Worm (Caenorhabditis elegans) whole organism, young adult: ENCODE data around the gene tatn-1.
A peak's percentile ranks its signal among the peaks of the same experiment; 100 is the strongest.

Source experiments
- B0261.1 ChIP-seq: sonication (generic microtip); optimal IDR thresholded peaks from 2 replicates; lab custom pipeline; 2016; ENCODE audit warnings: mild to moderate bottlenecking, missing genetic modification characterization, moderate library complexity, missing compliant biosample characterization
- B0336.3 ChIP-seq: fragments of 200-800 bp; sonication (Bioruptor generic); IDR thresholded peaks from 2 replicates; pipeline ENCODE4 v1.3.6; 2022; ENCODE audit warnings: missing genetic modification characterization, missing compliant biosample characterization
- C06A6.2 ChIP-seq: fragments of 200-800 bp; sonication (Bioruptor generic); conservative IDR thresholded peaks from 2 replicates; pipeline ENCODE4 v1.3.6; 2022; ENCODE audit warnings: missing genetic modification characterization, missing compliant biosample characterization
- C17E4.6 ChIP-seq: fragments of 200-800 bp; sonication (Bioruptor generic); IDR thresholded peaks from 2 replicates; pipeline ENCODE4 v1.3.6; 2022; ENCODE audit warnings: missing genetic modification reagents, missing genetic modification characterization, missing compliant biosample characterization
- F22D6.2 ChIP-seq: sonication (generic microtip); optimal IDR thresholded peaks from 2 replicates; lab custom pipeline; 2016; ENCODE audit warnings: mild to moderate bottlenecking, missing genetic modification characterization, missing compliant biosample characterization
- F37B4.10 ChIP-seq: fragments of 200-800 bp; sonication (Bioruptor generic); IDR thresholded peaks from 2 replicates; pipeline ENCODE4 v1.3.6; 2022; ENCODE audit warnings: missing genetic modification characterization, missing compliant biosample characterization
- F52B5.7 ChIP-seq: sonication (generic microtip); optimal IDR thresholded peaks from 2 replicates; lab custom pipeline; 2016; ENCODE audit warnings: mild to moderate bottlenecking, missing genetic modification characterization, missing compliant biosample characterization
- F55B11.4 ChIP-seq: sonication (generic microtip); optimal IDR thresholded peaks from 2 replicates; lab custom pipeline; 2016; ENCODE audit warnings: missing compliant biosample characterization, missing genetic modification characterization, borderline replicate concordance; ENCODE audit not compliant: insufficient read depth
- F57C9.4 ChIP-seq: sonication (generic microtip); optimal IDR thresholded peaks from 2 replicates; lab custom pipeline; 2017; ENCODE audit warnings: mild to moderate bottlenecking, missing genetic modification characterization, missing compliant biosample characterization
- Y79H2A.3 ChIP-seq: fragments of 200-800 bp; sonication (Bioruptor generic); conservative IDR thresholded peaks from 2 replicates; pipeline ENCODE4 v1.3.6; 2022; ENCODE audit warnings: missing genetic modification reagents, missing genetic modification characterization, missing compliant biosample characterization
- ZK185.1 ChIP-seq: sonication (generic microtip); optimal IDR thresholded peaks from 2 replicates; lab custom pipeline; 2016; ENCODE audit warnings: mild to moderate bottlenecking, missing genetic modification characterization, missing compliant biosample characterization; ENCODE audit not compliant: poor library complexity, severe bottlenecking
- atf-7 ChIP-seq: sonication (generic microtip); optimal IDR thresholded peaks from 2 replicates; lab custom pipeline; 2017; ENCODE audit warnings: mild to moderate bottlenecking, missing genetic modification characterization, missing compliant biosample characterization
- cebp-1 ChIP-seq, 2 experiments: fragments of 200-800 bp in 1 of 2; sonication (Bioruptor generic) in 1 of 2; sonication (generic microtip) in 1 of 2; IDR thresholded peaks in 1 of 2; optimal IDR thresholded peaks in 1 of 2; 2 replicates each; pipeline versions ENCODE4 v1.3.6 to Lab custom; 2017 to 2022; ENCODE audit warnings: missing compliant biosample characterization in 2 of 2, missing genetic modification characterization in 2 of 2, mild to moderate bottlenecking in 1 of 2, missing genetic modification reagents in 1 of 2, moderate library complexity in 1 of 2
- chd-7 ChIP-seq: sonication (generic microtip); optimal IDR thresholded peaks from 2 replicates; lab custom pipeline; 2016; ENCODE audit warnings: mild to moderate bottlenecking, missing genetic modification characterization, moderate library complexity, missing compliant biosample characterization
- die-1 ChIP-seq: sonication (generic microtip); optimal IDR thresholded peaks from 2 replicates; lab custom pipeline; 2016; ENCODE audit warnings: missing genotype, mild to moderate bottlenecking, missing genetic modification characterization, missing compliant biosample characterization
- dox-1 ChIP-seq: fragments of 200-800 bp; sonication (Bioruptor generic); IDR thresholded peaks from 2 replicates; pipeline ENCODE4 v1.3.6; 2022; ENCODE audit warnings: missing genetic modification reagents, missing genetic modification characterization, missing compliant biosample characterization
- egl-18 ChIP-seq: fragments of 200-800 bp; sonication (Bioruptor generic); IDR thresholded peaks from 2 replicates; pipeline ENCODE4 v1.3.6; 2022; ENCODE audit warnings: missing genetic modification reagents, missing genetic modification characterization, missing compliant biosample characterization
- egl-44 ChIP-seq: fragments of 200-800 bp; sonication (Bioruptor generic); IDR thresholded peaks from 2 replicates; pipeline ENCODE4 v1.3.6; 2022; ENCODE audit warnings: missing genetic modification reagents, missing genetic modification characterization, missing compliant biosample characterization
- egrh-3 ChIP-seq: fragments of 200-800 bp; sonication (Bioruptor generic); IDR thresholded peaks from 2 replicates; pipeline ENCODE4 v1.3.6; 2022; ENCODE audit warnings: missing genetic modification reagents, missing genetic modification characterization, missing compliant biosample characterization
- ets-4 ChIP-seq: fragments of 200-800 bp; sonication (Bioruptor generic); optimal IDR thresholded peaks from 2 replicates; lab custom pipeline; 2018; ENCODE audit warnings: mild to moderate bottlenecking, missing genetic modification characterization, missing compliant biosample characterization
- gei-17 ChIP-seq: fragments of 200-800 bp; sonication (Bioruptor generic); optimal IDR thresholded peaks from 2 replicates; lab custom pipeline; 2018; ENCODE audit warnings: mild to moderate bottlenecking, missing genetic modification characterization, missing compliant biosample characterization
- hmg-1.2 ChIP-seq: fragments of 200-800 bp; sonication (Bioruptor generic); IDR thresholded peaks from 2 replicates; pipeline ENCODE4 v1.3.6; 2022; ENCODE audit warnings: missing genetic modification reagents, missing genetic modification characterization, missing compliant biosample characterization
- let-607 ChIP-seq, 2 experiments: fragments of 200-800 bp in 1 of 2; sonication (Bioruptor generic) in 1 of 2; sonication (generic microtip) in 1 of 2; optimal IDR thresholded peaks; 2 replicates each; lab custom pipeline; 2016 to 2018; ENCODE audit warnings: mild to moderate bottlenecking in 2 of 2, missing compliant biosample characterization in 2 of 2, missing genetic modification characterization in 2 of 2, moderate library complexity in 2 of 2, missing genotype in 1 of 2
- lin-26 ChIP-seq: fragments of 200-800 bp; sonication (Bioruptor generic); IDR thresholded peaks from 2 replicates; pipeline ENCODE4 v1.3.6; 2022; ENCODE audit warnings: missing genetic modification reagents, missing genetic modification characterization, missing compliant biosample characterization
- lin-40 ChIP-seq: sonication (generic microtip); optimal IDR thresholded peaks from 2 replicates; lab custom pipeline; 2016; ENCODE audit warnings: missing genetic modification characterization, mild to moderate bottlenecking, missing compliant biosample characterization, missing genotype, missing genetic modification reagents
- lir-1 ChIP-seq: fragments of 200-800 bp; sonication (Bioruptor generic); conservative IDR thresholded peaks from 2 replicates; pipeline ENCODE4 v1.3.6; 2022; ENCODE audit warnings: missing genetic modification reagents, missing genetic modification characterization, missing compliant biosample characterization
- lsl-1 ChIP-seq: fragments of 200-800 bp; sonication (Bioruptor generic); optimal IDR thresholded peaks from 2 replicates; lab custom pipeline; 2018; ENCODE audit warnings: mild to moderate bottlenecking, missing genetic modification characterization, moderate library complexity, missing compliant biosample characterization
- madf-10 ChIP-seq: sonication (generic microtip); optimal IDR thresholded peaks from 2 replicates; lab custom pipeline; 2016; ENCODE audit warnings: mild to moderate bottlenecking, missing genetic modification characterization, missing compliant biosample characterization
- madf-8 ChIP-seq: fragments of 200-800 bp; sonication (Bioruptor generic); conservative IDR thresholded peaks from 2 replicates; pipeline ENCODE4 v1.3.6; 2022; ENCODE audit warnings: missing genetic modification reagents, missing genetic modification characterization, missing compliant biosample characterization
- mcd-1 ChIP-seq: fragments of 200-800 bp; sonication (Bioruptor generic); IDR thresholded peaks from 2 replicates; pipeline ENCODE4 v1.3.6; 2022; ENCODE audit warnings: missing genetic modification reagents, missing genetic modification characterization, missing compliant biosample characterization
- nfya-1 ChIP-seq: sonication (generic microtip); optimal IDR thresholded peaks from 2 replicates; lab custom pipeline; 2017; ENCODE audit warnings: antibody characterized with exemption, missing compliant biosample characterization, missing genetic modification characterization, borderline replicate concordance; ENCODE audit not compliant: insufficient read depth
- nhr-120 ChIP-seq: fragments of 200-800 bp; sonication (Bioruptor generic); IDR thresholded peaks from 2 replicates; pipeline ENCODE4 v1.3.6; 2022; ENCODE audit warnings: missing genetic modification characterization, missing compliant biosample characterization
- nhr-80 ChIP-seq: sonication (generic microtip); optimal IDR thresholded peaks from 2 replicates; lab custom pipeline; 2016; ENCODE audit warnings: missing genetic modification characterization, missing compliant biosample characterization
- nhr-90 ChIP-seq: sonication (generic microtip); optimal IDR thresholded peaks from 2 replicates; lab custom pipeline; 2016; ENCODE audit warnings: missing genotype, mild to moderate bottlenecking, missing genetic modification characterization, missing compliant biosample characterization
- pha-4 ChIP-seq: fragments of 150-350 bp; sonication (generic microtip); optimal IDR thresholded peaks from 2 replicates; lab custom pipeline; 2014; ENCODE audit warnings: missing biosample characterization, missing genetic modification reagents, missing genetic modification characterization
- snpc-4 ChIP-seq, 5 experiments: fragments of 150-350 bp in 1 of 5; sonication (generic microtip) in 4 of 5; optimal IDR thresholded peaks; 2 replicates each; lab custom pipeline; 2014 to 2018; ENCODE audit warnings: missing genetic modification characterization in 5 of 5, missing biosample characterization in 3 of 5, antibody characterized with exemption in 2 of 5, mild to moderate bottlenecking in 2 of 5, missing compliant biosample characterization in 2 of 5, missing genotype in 2 of 5, moderate library complexity in 2 of 5, missing genetic modification reagents in 1 of 5
- somi-1 ChIP-seq: fragments of 200-800 bp; sonication (Bioruptor generic); optimal IDR thresholded peaks from 2 replicates; lab custom pipeline; 2018; ENCODE audit warnings: mild to moderate bottlenecking, missing genetic modification characterization, missing compliant biosample characterization
- tbp1 ChIP-seq: fragments of 200-800 bp; sonication (Bioruptor generic); optimal IDR thresholded peaks from 2 replicates; lab custom pipeline; 2018; ENCODE audit warnings: mild to moderate bottlenecking, missing genetic modification characterization, missing compliant biosample characterization
- tlf-1 ChIP-seq: fragments of 200-800 bp; sonication (Bioruptor generic); optimal IDR thresholded peaks from 2 replicates; lab custom pipeline; 2018; ENCODE audit warnings: mild to moderate bottlenecking, missing genetic modification characterization, missing compliant biosample characterization
- unc-62 ChIP-seq: fragments of 150-350 bp; optimal IDR thresholded peaks from 2 replicates; lab custom pipeline; 2014; ENCODE audit warnings: missing biosample characterization, missing genetic modification reagents, missing genetic modification characterization
- zfh-2 ChIP-seq: fragments of 200-800 bp; sonication (Bioruptor generic); conservative IDR thresholded peaks from 2 replicates; pipeline ENCODE4 v1.3.6; 2022; ENCODE audit warnings: missing genetic modification reagents, missing genetic modification characterization, missing compliant biosample characterization
- ztf-22 ChIP-seq: fragments of 200-800 bp; sonication (Bioruptor generic); optimal IDR thresholded peaks from 2 replicates; lab custom pipeline; 2018; ENCODE audit warnings: mild to moderate bottlenecking, missing genetic modification characterization, moderate library complexity, missing compliant biosample characterization
- ztf-26 ChIP-seq: sonication (generic microtip); optimal IDR thresholded peaks from 2 replicates; lab custom pipeline; 2017; ENCODE audit warnings: missing genetic modification characterization, missing compliant biosample characterization
- ztf-6 ChIP-seq: fragments of 200-800 bp; sonication (Bioruptor generic); IDR thresholded peaks from 2 replicates; pipeline ENCODE4 v1.3.6; 2022; ENCODE audit warnings: missing genetic modification reagents, missing genetic modification characterization, missing compliant biosample characterization

tatn-1 gene

DNA sequence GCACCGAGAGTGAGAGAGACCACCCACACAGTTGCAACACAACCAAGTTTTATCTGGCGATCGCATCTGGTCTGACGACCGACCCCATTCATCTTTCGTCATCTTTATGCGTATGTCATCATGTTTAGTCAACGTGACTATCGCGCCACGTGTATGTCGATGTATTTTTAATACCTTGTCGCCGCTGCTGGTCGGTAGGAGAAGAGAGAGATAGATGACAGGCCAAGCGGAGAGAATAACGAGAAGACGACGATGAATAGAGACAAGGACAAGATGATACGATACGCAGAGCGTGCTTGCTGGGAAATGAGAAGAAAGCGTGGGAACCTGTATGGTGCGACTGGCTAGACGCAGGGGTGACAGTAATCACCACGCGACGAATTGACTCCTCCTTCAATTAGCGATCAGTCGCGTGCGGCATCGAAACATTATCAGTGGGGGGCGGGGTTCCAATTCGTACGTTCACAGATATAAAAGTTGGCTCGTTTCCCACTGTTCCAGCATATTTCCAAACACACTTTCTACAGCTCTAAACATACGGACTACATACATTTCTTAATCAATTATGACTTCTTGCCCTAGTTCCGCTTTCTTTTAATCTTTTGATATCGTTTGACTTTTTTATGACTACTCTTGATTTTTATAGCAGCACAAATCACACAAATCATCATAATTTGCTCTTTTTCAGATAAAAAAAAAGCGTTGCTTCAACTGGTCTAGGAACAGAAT is at the start of gene tatn-1:
Gene tatn-1, plus strand, starts transcription at position 689 of the 729 bp plus-strand sequence.
- TF ChIP-seq F37B4.10 (GFP tag; lab: Robert Waterston, UW) (0 out of 2 replicates have a peak, but pooled peaks have one; percentile 66), madf-10 (tag; lab: Kevin White, UChicago) (peak; percentile 60), ztf-22 (GFP tag; lab: Kevin White, UChicago) (no peak), lin-26 (0 out of 2 replicates have a peak, but pooled peaks have one; percentile 21), tlf-1 (GFP tag; lab: Kevin White, UChicago) (peak; percentile 24), unc-62 (GFP tag; lab: Kevin White, UChicago) (peak; percentile 84), egl-18 (GFP tag; lab: Robert Waterston, UW) (no peak), ztf-6 (no peak), dox-1 (0 out of 2 replicates have a peak, but pooled peaks have one; percentile 36), somi-1 (GFP tag; lab: Kevin White, UChicago) (peak; percentile 59), B0336.3 (GFP tag; lab: Robert Waterston, UW) (peak; percentile 51; the same call in 1 of the 2 replicates), gei-17 (peak; percentile 18), lin-40 (tag; lab: Kevin White, UChicago) (peak; percentile 72), zfh-2 (GFP tag; lab: Robert Waterston, UW) (peak; percentile 70; the same call in 1 of the 2 replicates), let-607 (tag; optimal IDR thresholded peaks at IDR 0.05; lab: Kevin White, UChicago) (peak; percentile 61 to 90), Y79H2A.3 (no peak), die-1 (peak; percentile 46), nhr-120 (no peak), egl-44 (GFP tag; lab: Robert Waterston, UW) (peak; percentile 74; the same call in 1 of the 2 replicates), nhr-80 (tag; lab: Kevin White, UChicago) (peak; percentile 99), F52B5.7 (tag; lab: Kevin White, UChicago) (no peak), C17E4.6 (GFP tag; lab: Robert Waterston, UW) (no peak), egrh-3 (0 out of 2 replicates have a peak, but pooled peaks have one; percentile 19), ets-4 (GFP tag; lab: Kevin White, UChicago) (peak; percentile 90), nhr-90 (tag; lab: Kevin White, UChicago) (peak; percentile 32), tbp1 (GFP tag; lab: Kevin White, UChicago) (peak; percentile 42), hmg-1.2 (GFP tag; lab: Robert Waterston, UW) (peak; percentile 53; the same call in 1 of the 2 replicates), snpc-4 (GFP tag; optimal IDR thresholded peaks at IDR 0.05; lab: Kevin White, UChicago) (no peak), snpc-4 (tag; optimal IDR thresholded peaks at IDR 0.05; lab: Kevin White, UChicago) (peak in 2 of 4 experiments; percentile 37 to 62), chd-7 (tag; lab: Kevin White, UChicago) (peak; percentile 26), B0261.1 (tag; lab: Kevin White, UChicago) (no peak), atf-7 (peak; percentile 94), F57C9.4 (tag; lab: Kevin White, UChicago) (no peak), ztf-26 (tag; lab: Kevin White, UChicago) (peak; percentile 86), madf-8 (GFP tag; lab: Robert Waterston, UW) (no peak), ZK185.1 (tag; lab: Kevin White, UChicago) (peak; percentile 25), cebp-1 (GFP tag; IDR thresholded peaks at IDR 0.05; lab: Robert Waterston, UW) (no peak), cebp-1 (tag; optimal IDR thresholded peaks at IDR 0.05; lab: Kevin White, UChicago) (peak; percentile 79), lir-1 (GFP tag; lab: Robert Waterston, UW) (0 out of 2 replicates have a peak, but pooled peaks have one; percentile 9), mcd-1 (GFP tag; lab: Robert Waterston, UW) (peak; percentile 40; the same call in 1 of the 2 replicates), lsl-1 (GFP tag; lab: Kevin White, UChicago) (no peak), F22D6.2 (tag; lab: Kevin White, UChicago) (peak; percentile 51), pha-4 (tag; lab: Kevin White, UChicago) (no peak), F55B11.4 (tag; lab: Kevin White, UChicago) (no peak), nfya-1 (tag; lab: Kevin White, UChicago) (no peak), C06A6.2 (0 out of 2 replicates have a peak, but pooled peaks have one; percentile 56)
- TF ChIP-seq, all 124 proteins: peak for 30
